Worm (Caenorhabditis elegans) whole organism, early embryonic: ENCODE results near the gene dnj-24.

Experiments
- aly-1 ChIP-seq: sonication (generic microtip); optimal IDR thresholded peaks from 2 replicates; lab custom pipeline; 2016; ENCODE audit warnings: missing genetic modification characterization, missing compliant biosample characterization
- ama-1 ChIP-seq: fragments of 150-350 bp; optimal IDR thresholded peaks from 2 replicates; lab custom pipeline; 2014
- hmbx-1 ChIP-seq: sonication (generic microtip); optimal IDR thresholded peaks from 2 replicates; lab custom pipeline; 2016; ENCODE audit warnings: mild to moderate bottlenecking, missing genetic modification characterization, missing compliant biosample characterization
- hmg-4 ChIP-seq: fragments of 200-800 bp; sonication (Bioruptor generic); optimal IDR thresholded peaks from 2 replicates; lab custom pipeline; 2018; ENCODE audit warnings: mild to moderate bottlenecking, missing genetic modification characterization, missing compliant biosample characterization
- hnd-1 ChIP-seq: sonication (generic microtip); optimal IDR thresholded peaks from 2 replicates; lab custom pipeline; 2016; ENCODE audit warnings: missing genetic modification characterization, missing compliant biosample characterization
- scrt-1 ChIP-seq: fragments of 200-800 bp; sonication (Bioruptor generic); IDR thresholded peaks from 2 replicates; pipeline ENCODE4 v1.3.6; 2022; ENCODE audit warnings: missing genetic modification characterization, missing compliant biosample characterization
- tbx-11 ChIP-seq: fragments of 200-800 bp; sonication (Bioruptor generic); IDR thresholded peaks from 2 replicates; pipeline ENCODE4 v1.3.6; 2022; ENCODE audit warnings: missing genetic modification characterization, missing compliant biosample characterization
- tra-4 ChIP-seq: sonication (generic microtip); optimal IDR thresholded peaks from 2 replicates; lab custom pipeline; 2017; ENCODE audit warnings: missing genetic modification characterization, missing compliant biosample characterization

ce11 chrIII:5372884-5373283 lies 51.0 kb downstream of the dnj-24 start:
- no peak for TF ChIP-seq hnd-1
- TF ChIP-seq hmbx-1 (tag; lab: Kevin White, UChicago): no peak
- peak; percentile 14 for TF ChIP-seq hmg-4 (GFP tag; lab: Kevin White, UChicago)
- no peak for TF ChIP-seq tbx-11 (GFP tag; lab: Robert Waterston, UW)
- no peak for TF ChIP-seq aly-1 (tag; lab: Kevin White, UChicago)
- TF ChIP-seq ama-1 (lab: Kevin White, UChicago): no peak
- no peak for TF ChIP-seq scrt-1 (GFP tag; lab: Robert Waterston, UW)
- no peak for TF ChIP-seq tra-4 (tag; lab: Kevin White, UChicago)
